Fruit fly (Drosophila melanogaster) whole organism, embryonic: Measurements from ENCODE around the gene ThrRS.

Experiments
- Ada2b ChIP-seq: fragments of 200-800 bp; sonication (Bioruptor generic); IDR thresholded peaks from 2 replicates; pipeline ENCODE4 v1.3.6; 2022; ENCODE audit warnings: missing biosample characterization, missing genetic modification characterization
- CG12236 ChIP-seq: fragments of 200-800 bp; sonication (Bioruptor generic); optimal IDR thresholded peaks from 2 replicates; lab custom pipeline; 2016; ENCODE audit warnings: missing biosample characterization, missing genetic modification characterization
- CG14441 ChIP-seq: fragments of 200-800 bp; sonication (Bioruptor generic); IDR thresholded peaks from 2 replicates; pipeline ENCODE4 v1.3.6; 2022; ENCODE audit warnings: missing biosample characterization, missing genetic modification characterization
- CG17829 ChIP-seq: fragments of 200-800 bp; optimal IDR thresholded peaks from 2 replicates; lab custom pipeline; 2019; ENCODE audit warnings: missing biosample characterization, mild to moderate bottlenecking, missing genetic modification characterization, moderate library complexity
- CG18262 ChIP-seq: fragments of 200-800 bp; optimal IDR thresholded peaks from 3 replicates; lab custom pipeline; 2019; ENCODE audit warnings: missing biosample characterization, mild to moderate bottlenecking, missing genetic modification characterization, moderate library complexity
- CG2202 ChIP-seq: fragments of 200-800 bp; sonication (Bioruptor generic); optimal IDR thresholded peaks from 2 replicates; lab custom pipeline; 2018; ENCODE audit warnings: missing biosample characterization, mild to moderate bottlenecking, missing genetic modification characterization
- CG32532 ChIP-seq: fragments of 200-800 bp; sonication (Bioruptor generic); IDR thresholded peaks from 2 replicates; pipeline ENCODE4 v1.3.6; 2022; ENCODE audit warnings: missing biosample characterization, missing genetic modification characterization
- CG32772 ChIP-seq: fragments of 200-800 bp; sonication (Bioruptor generic); IDR thresholded peaks from 2 replicates; pipeline ENCODE4 v1.3.6; 2022; ENCODE audit warnings: missing biosample characterization, missing genetic modification characterization
- CG34224 ChIP-seq: fragments of 200-800 bp; sonication (Bioruptor generic); IDR thresholded peaks from 3 replicates; pipeline ENCODE4 v1.3.6; 2022; ENCODE audit warnings: missing biosample characterization, missing genetic modification characterization; ENCODE audit not compliant: partially characterized antibody
- CG5180 ChIP-seq: fragments of 200-800 bp; sonication (Bioruptor generic); optimal IDR thresholded peaks from 3 replicates; lab custom pipeline; 2017; ENCODE audit warnings: missing biosample characterization, missing genetic modification characterization, mild to moderate bottlenecking, moderate library complexity, missing genetic modification reagents
- CG7372 ChIP-seq: fragments of 200-800 bp; sonication (Bioruptor generic); IDR thresholded peaks from 2 replicates; pipeline ENCODE4 v1.3.6; 2022; ENCODE audit warnings: missing biosample characterization, missing genetic modification characterization
- CG7928 ChIP-seq: fragments of 200-800 bp; sonication (Bioruptor generic); optimal IDR thresholded peaks from 2 replicates; lab custom pipeline; 2017; ENCODE audit warnings: missing biosample characterization, mild to moderate bottlenecking, missing genetic modification characterization
- CG8281 ChIP-seq: fragments of 200-800 bp; sonication (Bioruptor generic); optimal IDR thresholded peaks from 2 replicates; lab custom pipeline; 2018; ENCODE audit warnings: missing biosample characterization, mild to moderate bottlenecking, missing genetic modification characterization, moderate library complexity
- CG8924 ChIP-seq: fragments of 200-800 bp; optimal IDR thresholded peaks from 3 replicates; lab custom pipeline; 2019; ENCODE audit warnings: missing biosample characterization, mild to moderate bottlenecking, missing genetic modification characterization, moderate library complexity
- CG9215 ChIP-seq: fragments of 200-800 bp; sonication (Bioruptor generic); IDR thresholded peaks from 2 replicates; pipeline ENCODE4 v1.3.6; 2022; ENCODE audit warnings: missing biosample characterization, missing genetic modification characterization
- CG9609 ChIP-seq: fragments of 200-800 bp; sonication (Bioruptor generic); optimal IDR thresholded peaks from 3 replicates; lab custom pipeline; 2016; ENCODE audit warnings: missing biosample characterization, missing genetic modification characterization
- CG9876 ChIP-seq: fragments of 200-800 bp; sonication (Bioruptor generic); optimal IDR thresholded peaks from 2 replicates; lab custom pipeline; 2016; ENCODE audit warnings: missing biosample characterization, missing genetic modification characterization
- CHES-1-like ChIP-seq: fragments of 200-800 bp; sonication (Bioruptor generic); optimal IDR thresholded peaks from 2 replicates; lab custom pipeline; 2016; ENCODE audit warnings: missing biosample characterization, missing genetic modification characterization
- Dref ChIP-seq: fragments of 200-800 bp; sonication (Bioruptor generic); IDR thresholded peaks from 2 replicates; pipeline ENCODE4 v1.3.6; 2022; ENCODE audit warnings: missing biosample characterization, missing genetic modification characterization
- E2f2 ChIP-seq: fragments of 200-800 bp; sonication (Bioruptor generic); IDR thresholded peaks from 2 replicates; pipeline ENCODE4 v1.3.6; 2022; ENCODE audit warnings: missing biosample characterization, missing genetic modification characterization
- Ets65A ChIP-seq: fragments of 200-800 bp; sonication (Bioruptor generic); peaks from one replicate; lab custom pipeline; 2016; ENCODE audit warnings: missing biosample characterization, missing genetic modification characterization
- HLH4C ChIP-seq: fragments of 200-800 bp; sonication (Bioruptor generic); IDR thresholded peaks from 3 replicates; pipeline ENCODE4 v1.3.6; 2022; ENCODE audit warnings: missing biosample characterization, missing genetic modification characterization; ENCODE audit not compliant: partially characterized antibody
- HLHmδ ChIP-seq: fragments of 200-800 bp; sonication (Bioruptor generic); optimal IDR thresholded peaks from 2 replicates; lab custom pipeline; 2018; ENCODE audit warnings: missing biosample characterization, mild to moderate bottlenecking, missing genetic modification characterization, moderate library complexity
- MBD-R2 ChIP-seq: fragments of 200-800 bp; sonication (Bioruptor generic); IDR thresholded peaks from 2 replicates; pipeline ENCODE4 v1.3.6; 2022; ENCODE audit warnings: missing biosample characterization, missing genetic modification characterization
- NK7.1 ChIP-seq: fragments of 200-800 bp; sonication (Bioruptor generic); optimal IDR thresholded peaks from 3 replicates; lab custom pipeline; 2016; ENCODE audit warnings: missing biosample characterization, missing genetic modification characterization
- Neu2 ChIP-seq: fragments of 200-800 bp; sonication (Bioruptor generic); optimal IDR thresholded peaks from 3 replicates; lab custom pipeline; 2016; ENCODE audit warnings: missing biosample characterization, missing genetic modification characterization, borderline replicate concordance
- Pdp1 ChIP-seq, 2 experiments: fragments of 200-800 bp; sonication (Bioruptor generic); optimal IDR thresholded peaks; 3 replicates each; lab custom pipeline; 2016; ENCODE audit warnings: missing biosample characterization in 2 of 2, missing genetic modification characterization in 2 of 2, mild to moderate bottlenecking in 1 of 2, moderate library complexity in 1 of 2
- Ptx1 ChIP-seq: fragments of 200-800 bp; sonication (Bioruptor generic); IDR thresholded peaks from 2 replicates; pipeline ENCODE4 v1.3.6; 2022; ENCODE audit warnings: missing biosample characterization, missing genetic modification characterization
- Ravus ChIP-seq: fragments of 200-800 bp; sonication (Bioruptor generic); IDR thresholded peaks from 2 replicates; pipeline ENCODE4 v1.3.6; 2022; ENCODE audit warnings: missing biosample characterization, missing genetic modification characterization
- Rx ChIP-seq: fragments of 200-800 bp; sonication (Bioruptor generic); IDR thresholded peaks from 2 replicates; pipeline ENCODE4 v1.3.6; 2022; ENCODE audit warnings: missing biosample characterization, missing genetic modification characterization
- crc ChIP-seq: fragments of 200-800 bp; sonication (Bioruptor generic); optimal IDR thresholded peaks from 2 replicates; lab custom pipeline; 2016; ENCODE audit warnings: missing biosample characterization, missing genetic modification characterization
- da ChIP-seq: fragments of 200-800 bp; sonication (Bioruptor generic); optimal IDR thresholded peaks from 2 replicates; lab custom pipeline; 2016; ENCODE audit warnings: missing biosample characterization, missing genetic modification characterization
- dmrt11E ChIP-seq: fragments of 200-800 bp; sonication (Bioruptor generic); optimal IDR thresholded peaks from 3 replicates; lab custom pipeline; 2018; ENCODE audit warnings: missing biosample characterization, mild to moderate bottlenecking, missing genetic modification characterization, moderate library complexity
- eyg ChIP-seq: fragments of 200-800 bp; sonication (Bioruptor generic); optimal IDR thresholded peaks from 3 replicates; lab custom pipeline; 2016; ENCODE audit warnings: missing biosample characterization, missing genetic modification characterization
- gcm ChIP-seq: fragments of 200-800 bp; sonication (Bioruptor generic); optimal IDR thresholded peaks from 2 replicates; lab custom pipeline; 2019; ENCODE audit warnings: missing biosample characterization, mild to moderate bottlenecking, missing genetic modification characterization, moderate library complexity
- her ChIP-seq: fragments of 200-800 bp; sonication (Bioruptor generic); optimal IDR thresholded peaks from 2 replicates; lab custom pipeline; 2016; ENCODE audit warnings: missing biosample characterization, missing genetic modification characterization
- inv ChIP-seq: fragments of 200-800 bp; sonication (Bioruptor generic); IDR thresholded peaks from 2 replicates; pipeline ENCODE4 v1.3.6; 2022; ENCODE audit warnings: missing biosample characterization, missing genetic modification characterization; ENCODE audit not compliant: partially characterized antibody
- kni ChIP-seq: fragments of 200-800 bp; sonication (Bioruptor generic); optimal IDR thresholded peaks from 3 replicates; lab custom pipeline; 2017; ENCODE audit warnings: mild to moderate bottlenecking, missing biosample characterization, missing genetic modification reagents, missing genetic modification characterization
- lola ChIP-seq, 3 experiments: fragments of >200 bp in 2 of 3; fragments of 200-800 bp in 1 of 3; sonication (Bioruptor generic) in 1 of 3; optimal IDR thresholded peaks; 2 replicates each; lab custom pipeline; 2017 to 2019; ENCODE audit warnings: missing biosample characterization in 3 of 3, missing genetic modification characterization in 3 of 3, mild to moderate bottlenecking in 1 of 3, moderate library complexity in 1 of 3
- peb ChIP-seq: fragments of 200-800 bp; sonication (Bioruptor generic); IDR thresholded peaks from 2 replicates; pipeline ENCODE4 v1.3.6; 2022; ENCODE audit warnings: missing biosample characterization, missing genetic modification characterization
- prd ChIP-seq, 3 experiments: fragments of >200 bp in 2 of 3; fragments of 200-800 bp in 1 of 3; sonication (Bioruptor generic) in 1 of 3; optimal IDR thresholded peaks in 2 of 3; IDR thresholded peaks in 1 of 3; 2 replicates in 2 of 3; 3 replicates in 1 of 3; pipeline versions ENCODE4 v1.3.6 to Lab custom; 2017 to 2022; ENCODE audit warnings: missing biosample characterization in 1 of 3, missing genetic modification characterization in 1 of 3
- run ChIP-seq: fragments of 200-800 bp; sonication (Bioruptor generic); optimal IDR thresholded peaks from 3 replicates; lab custom pipeline; 2018; ENCODE audit warnings: missing biosample characterization, mild to moderate bottlenecking, missing genetic modification characterization
- sens-2 ChIP-seq: fragments of 200-800 bp; sonication (Bioruptor generic); IDR thresholded peaks from 2 replicates; pipeline ENCODE4 v1.3.6; 2022; ENCODE audit warnings: missing biosample characterization, missing genetic modification characterization
- stwl ChIP-seq: fragments of 200-800 bp; sonication (Bioruptor generic); optimal IDR thresholded peaks from 3 replicates; lab custom pipeline; 2018; ENCODE audit warnings: missing biosample characterization, mild to moderate bottlenecking, missing genetic modification characterization, moderate library complexity
- tap ChIP-seq: fragments of 200-800 bp; optimal IDR thresholded peaks from 3 replicates; lab custom pipeline; 2019; ENCODE audit warnings: missing biosample characterization, mild to moderate bottlenecking, missing genetic modification characterization, moderate library complexity
- tgo ChIP-seq: fragments of 200-800 bp; sonication (Bioruptor generic); IDR thresholded peaks from 3 replicates; pipeline ENCODE4 v1.3.6; 2022; ENCODE audit warnings: missing biosample characterization, missing genetic modification characterization
- tna ChIP-seq: fragments of 200-800 bp; sonication (Bioruptor generic); IDR thresholded peaks from 2 replicates; pipeline ENCODE4 v1.3.6; 2022; ENCODE audit warnings: missing biosample characterization, missing genetic modification characterization; ENCODE audit not compliant: partially characterized antibody
- unc-4 ChIP-seq: fragments of 200-800 bp; sonication (Bioruptor generic); IDR thresholded peaks from 2 replicates; pipeline ENCODE4 v1.3.6; 2022; ENCODE audit warnings: missing biosample characterization, missing genetic modification characterization; ENCODE audit not compliant: partially characterized antibody
- zen2 ChIP-seq: fragments of 200-800 bp; sonication (Bioruptor generic); IDR thresholded peaks from 3 replicates; pipeline ENCODE4 v1.3.6; 2022; ENCODE audit warnings: missing biosample characterization, missing genetic modification characterization; ENCODE audit not compliant: partially characterized antibody

The ThrRS gene

DNA sequence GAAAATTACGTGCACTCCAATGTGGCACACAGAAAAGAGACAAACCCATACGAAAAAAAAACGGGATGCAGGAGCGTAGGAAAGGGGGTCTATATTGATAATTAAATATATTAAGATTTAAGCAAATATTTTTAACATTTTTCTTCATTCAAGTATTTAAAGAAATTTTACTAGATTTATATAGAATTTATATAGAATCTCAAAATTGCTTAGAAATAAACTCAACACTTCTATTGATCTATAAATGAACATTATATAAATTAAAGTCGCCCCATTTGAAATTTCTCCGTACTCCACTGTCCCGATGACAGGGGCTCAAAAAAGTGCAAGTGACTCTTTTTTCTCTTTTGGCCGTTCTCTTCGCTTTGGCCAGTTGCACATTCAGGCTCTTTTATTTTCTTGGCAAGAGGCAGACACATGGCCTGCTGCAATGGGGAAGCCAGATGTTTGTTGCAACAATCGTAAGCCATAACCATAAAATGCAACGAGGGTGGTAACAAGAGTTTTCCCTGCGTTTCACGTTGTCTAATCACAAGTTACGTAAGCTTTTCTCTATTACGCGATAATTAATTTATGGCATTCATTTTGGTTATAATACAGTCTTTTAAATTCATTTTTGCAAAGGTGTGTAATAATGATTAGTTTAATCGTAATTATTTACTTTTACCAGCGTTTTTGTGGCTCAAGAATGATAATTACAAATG, 37.7 kb upstream of the ThrRS start (continued):
- TF ChIP-seq stwl (no peak), da (GFP tag; lab: Kevin White, UChicago) (no peak), CG18262 (tag; lab: Kevin White, UChicago) (peak; percentile 79), CHES-1-like (GFP tag; lab: Kevin White, UChicago) (no peak), Rx (GFP tag; lab: Robert Waterston, UW) (no peak), CG14441 (GFP tag; lab: Robert Waterston, UW) (no peak), eyg (GFP tag; lab: Kevin White, UChicago) (no peak), crc (GFP tag; lab: Kevin White, UChicago) (no peak), CG34224 (no peak), kni (no peak), run (tag; lab: Kevin White, UChicago) (no peak), lola (GFP tag; optimal IDR thresholded peaks at IDR 0.05; lab: Kevin White, UChicago) (peak in 1 of 3 experiments; percentile 74), gcm (GFP tag; lab: Kevin White, UChicago) (peak; percentile 52), her (GFP tag; lab: Kevin White, UChicago) (no peak), Ptx1 (GFP tag; lab: Robert Waterston, UW) (0 out of 2 replicates have a peak, but pooled peaks have one; percentile 5), Ravus (GFP tag; lab: Robert Waterston, UW) (no peak), CG12236 (no peak), prd (optimal IDR thresholded peaks at IDR 0.05; lab: Kevin White, UChicago) (no peak), prd (GFP tag; IDR thresholded peaks at IDR 0.05; lab: Robert Waterston, UW) (peak; percentile 76; the same call in 2 of the 3 replicates), CG17829 (tag; lab: Kevin White, UChicago) (peak; percentile 71), CG9609 (GFP tag; lab: Kevin White, UChicago) (no peak), CG2202 (tag; lab: Kevin White, UChicago) (peak; percentile 28), E2f2 (GFP tag; lab: Robert Waterston, UW) (no peak), peb (GFP tag; lab: Robert Waterston, UW) (no peak), CG8281 (tag; lab: Kevin White, UChicago) (no peak), Neu2 (GFP tag; lab: Kevin White, UChicago) (no peak), HLH4C (GFP tag; lab: Robert Waterston, UW) (no peak), CG32772 (GFP tag; lab: Robert Waterston, UW) (no peak; the same call in 1 of the 2 replicates), CG9876 (GFP tag; lab: Kevin White, UChicago) (no peak), zen2 (GFP tag; lab: Robert Waterston, UW) (no peak), CG8924 (tag; lab: Kevin White, UChicago) (peak; percentile 53), unc-4 (GFP tag; lab: Robert Waterston, UW) (no peak), CG7928 (GFP tag; lab: Kevin White, UChicago) (no peak), CG5180 (GFP tag; lab: Kevin White, UChicago) (no peak), tna (GFP tag; lab: Robert Waterston, UW) (no peak), Ada2b (no peak), NK7.1 (GFP tag; lab: Kevin White, UChicago) (no peak), CG9215 (GFP tag; lab: Robert Waterston, UW) (no peak), MBD-R2 (GFP tag; lab: Robert Waterston, UW) (no peak), CG7372 (GFP tag; lab: Robert Waterston, UW) (no peak), HLHmδ (no peak), dmrt11E (peak; percentile 83), Ets65A (GFP tag; lab: Kevin White, UChicago) (no peak), CG32532 (no peak), tap (tag; lab: Kevin White, UChicago) (no peak), Dref (no peak), tgo (GFP tag; lab: Robert Waterston, UW) (no peak; the same call in 2 of the 3 replicates), sens-2 (no peak), Pdp1 (GFP tag; optimal IDR thresholded peaks at IDR 0.05; lab: Kevin White, UChicago) (peak in 1 of 2 experiments; percentile 72), inv (GFP tag; lab: Robert Waterston, UW) (no peak)
